Worm (Caenorhabditis elegans) whole organism, late embryonic: Measurements from ENCODE around the gene T14G8.6.

ENCODE experiments used
- F13H6.1 ChIP-seq: sonication (generic microtip); optimal IDR thresholded peaks from 2 replicates; lab custom pipeline; 2016; ENCODE audit warnings: missing genetic modification characterization, missing compliant biosample characterization
- K02D7.2 ChIP-seq: sonication (generic microtip); optimal IDR thresholded peaks from 2 replicates; lab custom pipeline; 2017; ENCODE audit warnings: mild to moderate bottlenecking, missing genetic modification characterization, missing compliant biosample characterization
- K09A11.1 ChIP-seq: sonication (generic microtip); optimal IDR thresholded peaks from 2 replicates; lab custom pipeline; 2017; ENCODE audit warnings: antibody characterized with exemption, mild to moderate bottlenecking, missing genetic modification characterization, missing compliant biosample characterization; ENCODE audit not compliant: insufficient read depth
- ceh-14 ChIP-seq: sonication (generic microtip); optimal IDR thresholded peaks from 2 replicates; lab custom pipeline; 2016; ENCODE audit warnings: missing genotype, missing genetic modification characterization, missing compliant biosample characterization
- ceh-18 ChIP-seq: sonication (generic microtip); optimal IDR thresholded peaks from 2 replicates; lab custom pipeline; 2016; ENCODE audit warnings: missing genetic modification characterization, missing compliant biosample characterization
- ceh-19 ChIP-seq: fragments of 200-800 bp; sonication (Bioruptor generic); optimal IDR thresholded peaks from 2 replicates; lab custom pipeline; 2018; ENCODE audit warnings: mild to moderate bottlenecking, missing genetic modification characterization, missing compliant biosample characterization
- ceh-2 ChIP-seq: sonication (generic microtip); optimal IDR thresholded peaks from 2 replicates; lab custom pipeline; 2016; ENCODE audit warnings: missing genotype, missing genetic modification characterization, missing compliant biosample characterization
- ceh-24 ChIP-seq: sonication (generic microtip); optimal IDR thresholded peaks from 2 replicates; lab custom pipeline; 2016; ENCODE audit warnings: mild to moderate bottlenecking, missing genetic modification characterization, missing compliant biosample characterization
- ceh-30 ChIP-seq: fragments of 150-350 bp; optimal IDR thresholded peaks from 2 replicates; lab custom pipeline; 2014; ENCODE audit warnings: missing biosample characterization, missing genetic modification characterization
- ceh-31 ChIP-seq: sonication (generic microtip); optimal IDR thresholded peaks from 2 replicates; lab custom pipeline; 2016; ENCODE audit warnings: missing genetic modification characterization, missing compliant biosample characterization
- ceh-34 ChIP-seq: sonication (generic microtip); optimal IDR thresholded peaks from 2 replicates; lab custom pipeline; 2016; ENCODE audit warnings: mild to moderate bottlenecking, missing genetic modification characterization, missing compliant biosample characterization
- ceh-45 ChIP-seq: fragments of 200-800 bp; sonication (Bioruptor generic); IDR thresholded peaks from 2 replicates; pipeline ENCODE4 v1.3.6; 2022; ENCODE audit warnings: missing genetic modification reagents, missing genetic modification characterization, missing compliant biosample characterization
- ceh-48 ChIP-seq: sonication (generic microtip); optimal IDR thresholded peaks from 2 replicates; lab custom pipeline; 2016; ENCODE audit warnings: missing genetic modification characterization, inconsistent platforms, missing compliant biosample characterization
- ceh-6 ChIP-seq: fragments of 200-800 bp; sonication (Bioruptor generic); optimal IDR thresholded peaks from 2 replicates; lab custom pipeline; 2018; ENCODE audit warnings: mild to moderate bottlenecking, missing genetic modification characterization, missing compliant biosample characterization
- ceh-9 ChIP-seq: sonication (generic microtip); optimal IDR thresholded peaks from 2 replicates; lab custom pipeline; 2016; ENCODE audit warnings: mild to moderate bottlenecking, missing genetic modification characterization, inconsistent platforms, missing compliant biosample characterization
- che-1 ChIP-seq: sonication (generic microtip); optimal IDR thresholded peaks from 2 replicates; lab custom pipeline; 2016; ENCODE audit warnings: mild to moderate bottlenecking, missing genetic modification characterization, missing compliant biosample characterization
- dve-1 ChIP-seq: sonication (generic microtip); optimal IDR thresholded peaks from 2 replicates; lab custom pipeline; 2017; ENCODE audit warnings: antibody characterized with exemption, mild to moderate bottlenecking, missing genetic modification characterization, missing compliant biosample characterization
- elt-4 ChIP-seq: sonication (generic microtip); optimal IDR thresholded peaks from 2 replicates; lab custom pipeline; 2016; ENCODE audit warnings: missing genetic modification characterization, missing compliant biosample characterization
- fax-1 ChIP-seq: sonication (generic microtip); optimal IDR thresholded peaks from 2 replicates; lab custom pipeline; 2016; ENCODE audit warnings: missing genotype, missing genetic modification characterization, missing compliant biosample characterization
- fkh-10 ChIP-seq: fragments of 150-350 bp; optimal IDR thresholded peaks from 2 replicates; lab custom pipeline; 2014; ENCODE audit warnings: missing biosample characterization, missing genetic modification reagents, missing genetic modification characterization
- fkh-6 ChIP-seq: sonication (generic microtip); optimal IDR thresholded peaks from 2 replicates; lab custom pipeline; 2016; ENCODE audit warnings: missing genetic modification characterization, missing compliant biosample characterization
- hlh-15 ChIP-seq: sonication (generic microtip); optimal IDR thresholded peaks from 2 replicates; lab custom pipeline; 2016; ENCODE audit warnings: missing genetic modification characterization, missing compliant biosample characterization
- hlh-30 ChIP-seq: sonication (generic microtip); optimal IDR thresholded peaks from 2 replicates; lab custom pipeline; 2017; ENCODE audit warnings: antibody characterized with exemption, missing genetic modification characterization, missing compliant biosample characterization; ENCODE audit not compliant: insufficient read depth
- hlh-6 ChIP-seq: sonication (generic microtip); optimal IDR thresholded peaks from 2 replicates; lab custom pipeline; 2016; ENCODE audit warnings: missing genotype, missing genetic modification characterization, missing compliant biosample characterization
- hlh-8 ChIP-seq: sonication (generic microtip); optimal IDR thresholded peaks from 2 replicates; lab custom pipeline; 2016; ENCODE audit warnings: missing genotype, missing genetic modification characterization, missing compliant biosample characterization
- lim-6 ChIP-seq: sonication (generic microtip); optimal IDR thresholded peaks from 2 replicates; lab custom pipeline; 2016; ENCODE audit warnings: missing genetic modification characterization, missing compliant biosample characterization
- lin-11 ChIP-seq: fragments of 200-800 bp; sonication (Bioruptor generic); optimal IDR thresholded peaks from 2 replicates; lab custom pipeline; 2018; ENCODE audit warnings: mild to moderate bottlenecking, missing genetic modification characterization, missing compliant biosample characterization
- madf-2 ChIP-seq: sonication (generic microtip); optimal IDR thresholded peaks from 2 replicates; lab custom pipeline; 2017; ENCODE audit warnings: missing genetic modification characterization, missing compliant biosample characterization
- mec-3 ChIP-seq: sonication (generic microtip); optimal IDR thresholded peaks from 2 replicates; lab custom pipeline; 2016; ENCODE audit warnings: borderline replicate concordance, missing genetic modification characterization, missing compliant biosample characterization
- nfya-1 ChIP-seq: sonication (generic microtip); optimal IDR thresholded peaks from 2 replicates; lab custom pipeline; 2017; ENCODE audit warnings: missing genetic modification characterization, mild to moderate bottlenecking, missing compliant biosample characterization, antibody characterized with exemption, moderate library complexity
- nhr-11 ChIP-seq: fragments of 150-350 bp; optimal IDR thresholded peaks from 2 replicates; lab custom pipeline; 2014; ENCODE audit warnings: missing biosample characterization, missing genetic modification characterization
- nhr-232 ChIP-seq: sonication (generic microtip); optimal IDR thresholded peaks from 2 replicates; lab custom pipeline; 2016; ENCODE audit warnings: missing genetic modification characterization, missing compliant biosample characterization
- npax-4 ChIP-seq: sonication (generic microtip); optimal IDR thresholded peaks from 2 replicates; lab custom pipeline; 2016; ENCODE audit warnings: missing genetic modification characterization, missing compliant biosample characterization
- odd-2 ChIP-seq: sonication (generic microtip); optimal IDR thresholded peaks from 2 replicates; lab custom pipeline; 2017; ENCODE audit warnings: antibody characterized with exemption, mild to moderate bottlenecking, missing genetic modification characterization, missing compliant biosample characterization
- pag-3 ChIP-seq: sonication (generic microtip); optimal IDR thresholded peaks from 2 replicates; lab custom pipeline; 2016; ENCODE audit warnings: missing compliant biosample characterization, missing genetic modification characterization, borderline replicate concordance
- pax-1 ChIP-seq: fragments of 150-350 bp; optimal IDR thresholded peaks from 2 replicates; lab custom pipeline; 2014; ENCODE audit warnings: missing biosample characterization, missing genetic modification characterization
- pha-4 ChIP-seq: fragments of 150-350 bp; optimal IDR thresholded peaks from 2 replicates; lab custom pipeline; 2018; ENCODE audit warnings: missing biosample characterization, missing genetic modification reagents, missing genetic modification characterization
- pqm-1 ChIP-seq: sonication (generic microtip); optimal IDR thresholded peaks from 2 replicates; lab custom pipeline; 2016; ENCODE audit warnings: missing genetic modification characterization, missing compliant biosample characterization
- pros-1 ChIP-seq: fragments of 150-350 bp; optimal IDR thresholded peaks from 2 replicates; lab custom pipeline; 2014; ENCODE audit warnings: missing biosample characterization, missing genetic modification reagents, missing genetic modification characterization
- ref-2 ChIP-seq: sonication (generic microtip); optimal IDR thresholded peaks from 2 replicates; lab custom pipeline; 2016; ENCODE audit warnings: missing genetic modification characterization, missing compliant biosample characterization
- rnt-1 ChIP-seq: sonication (generic microtip); optimal IDR thresholded peaks from 2 replicates; lab custom pipeline; 2016; ENCODE audit warnings: missing genetic modification characterization, missing compliant biosample characterization
- sox-2 ChIP-seq: fragments of 200-800 bp; sonication (Bioruptor generic); IDR thresholded peaks from 2 replicates; pipeline ENCODE4 v1.3.6; 2022; ENCODE audit warnings: missing genetic modification reagents, missing genetic modification characterization, missing compliant biosample characterization
- sox-4 ChIP-seq: sonication (generic microtip); optimal IDR thresholded peaks from 2 replicates; lab custom pipeline; 2017; ENCODE audit warnings: mild to moderate bottlenecking, missing genetic modification characterization, inconsistent platforms, missing compliant biosample characterization
- tbx-2 ChIP-seq: sonication (generic microtip); optimal IDR thresholded peaks from 2 replicates; lab custom pipeline; 2016; ENCODE audit warnings: missing genetic modification characterization, missing compliant biosample characterization
- tbx-7 ChIP-seq: sonication (generic microtip); optimal IDR thresholded peaks from 2 replicates; lab custom pipeline; 2016; ENCODE audit warnings: missing genotype, missing genetic modification characterization, missing compliant biosample characterization
- ttx-3 ChIP-seq: sonication (generic microtip); optimal IDR thresholded peaks from 2 replicates; lab custom pipeline; 2016; ENCODE audit warnings: missing genetic modification reagents, missing genetic modification characterization, missing compliant biosample characterization
- unc-3 ChIP-seq, 2 experiments: fragments of 200-800 bp in 1 of 2; sonication (Bioruptor generic) in 1 of 2; sonication (generic microtip) in 1 of 2; conservative IDR thresholded peaks in 1 of 2; optimal IDR thresholded peaks in 1 of 2; 2 replicates each; pipeline versions ENCODE4 v1.3.6 to Lab custom; 2016 to 2022; ENCODE audit warnings: missing compliant biosample characterization in 2 of 2, missing genetic modification characterization in 2 of 2, missing genetic modification reagents in 1 of 2
- unc-42 ChIP-seq: sonication (generic microtip); optimal IDR thresholded peaks from 2 replicates; lab custom pipeline; 2016; ENCODE audit warnings: missing genotype, missing genetic modification characterization, missing compliant biosample characterization
- unc-55 ChIP-seq: sonication (generic microtip); optimal IDR thresholded peaks from 2 replicates; lab custom pipeline; 2017; ENCODE audit warnings: missing biosample characterization, missing genetic modification reagents, missing genetic modification characterization
- unc-86 ChIP-seq: sonication (generic microtip); optimal IDR thresholded peaks from 2 replicates; lab custom pipeline; 2016; ENCODE audit warnings: missing genetic modification characterization, missing compliant biosample characterization

Gene T14G8.6

DNA sequence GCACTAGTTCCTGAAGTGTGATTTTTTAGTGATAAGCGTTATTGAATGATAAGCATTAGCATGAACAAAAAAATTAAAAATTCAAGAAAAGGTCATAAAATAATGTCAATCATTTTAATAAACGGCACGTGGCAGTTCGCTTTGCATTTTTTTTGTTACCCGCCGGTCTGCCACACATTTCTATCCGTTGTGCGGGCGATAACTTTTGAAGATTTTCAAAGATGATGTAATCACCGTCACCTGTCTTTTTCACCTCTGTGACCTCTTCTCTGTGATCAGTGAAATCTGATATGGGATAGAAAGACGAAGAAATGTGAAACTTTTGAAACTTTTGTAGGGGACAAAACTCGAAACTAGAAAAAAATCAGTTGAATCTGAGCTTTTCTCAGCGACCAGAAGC, 15.3 kb upstream of the T14G8.6 start:
- TF ChIP-seq ceh-31 (no peak), lim-6 (tag; lab: Kevin White, UChicago) (no peak), pros-1 (tag; lab: Kevin White, UChicago) (no peak), ttx-3 (no peak), K09A11.1 (tag; lab: Kevin White, UChicago) (no peak), tbx-7 (tag; lab: Kevin White, UChicago) (no peak), sox-2 (GFP tag; lab: Robert Waterston, UW) (no peak), nfya-1 (no peak), K02D7.2 (tag; lab: Kevin White, UChicago) (no peak), pha-4 (tag; lab: Kevin White, UChicago) (no peak)

DNA sequence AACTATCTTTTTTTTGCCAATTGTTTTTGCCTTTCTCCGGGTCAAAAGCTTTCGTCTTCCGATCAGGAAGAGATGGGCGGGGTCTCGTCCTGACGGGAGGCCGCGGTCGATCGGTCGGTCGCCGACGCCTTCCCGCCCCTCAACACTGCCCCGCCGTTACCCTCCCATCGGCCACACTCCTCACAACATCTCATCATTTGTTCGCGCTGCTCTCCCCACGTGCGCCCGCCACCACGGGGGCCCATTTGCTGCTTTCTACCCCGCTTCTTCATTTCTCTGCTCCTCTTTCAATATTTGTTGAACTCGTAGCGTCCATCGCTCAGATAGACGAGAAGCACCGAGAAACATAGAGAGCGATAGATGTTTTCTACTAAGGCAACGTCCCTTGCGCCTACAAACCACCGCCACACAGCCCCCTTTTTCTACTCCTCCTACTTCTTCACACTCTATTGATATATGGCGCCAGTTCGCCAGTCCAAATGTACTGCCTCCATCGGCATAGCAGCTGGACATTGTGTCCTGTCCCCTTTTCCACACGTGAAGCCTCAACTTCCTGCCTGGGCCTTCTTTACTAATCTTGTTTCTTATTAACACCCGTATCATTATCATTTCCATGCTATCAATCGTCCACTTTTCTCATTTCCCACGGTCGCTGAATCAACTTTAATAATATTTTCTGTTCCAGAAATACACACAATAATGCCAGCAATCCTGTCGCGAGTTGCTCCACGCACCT, 14.3 kb upstream of the T14G8.6 start, which contains the start of gene bcat-1:
TSS of gene bcat-1 (plus strand) at position 686 of the 736 bp plus-strand sequence.
- TF ChIP-seq pqm-1 (tag; lab: Kevin White, UChicago), result no peak
- peak; percentile 42 for TF ChIP-seq F13H6.1 (tag; lab: Kevin White, UChicago)
- peak; percentile 16 for TF ChIP-seq fkh-6 (tag; lab: Kevin White, UChicago)
- no peak for TF ChIP-seq pros-1 (tag; lab: Kevin White, UChicago)
- TF ChIP-seq hlh-8 (tag; lab: Kevin White, UChicago), result no peak
- TF ChIP-seq ceh-6 (GFP tag; lab: Kevin White, UChicago), result no peak
- no peak for TF ChIP-seq unc-86 (tag; lab: Kevin White, UChicago)
- TF ChIP-seq ref-2 (tag; lab: Kevin White, UChicago), result peak; percentile 34
- TF ChIP-seq tbx-2 (tag; lab: Kevin White, UChicago), result peak; percentile 60
- TF ChIP-seq hlh-30 (tag; lab: Kevin White, UChicago), result peak; percentile 31
- TF ChIP-seq nfya-1, result no peak
- no peak for TF ChIP-seq ceh-9 (tag; lab: Kevin White, UChicago)
- TF ChIP-seq odd-2 (tag; lab: Kevin White, UChicago), result no peak
- no peak for TF ChIP-seq dve-1 (tag; lab: Kevin White, UChicago)
- TF ChIP-seq sox-4 (tag; lab: Kevin White, UChicago), result no peak
- no peak for TF ChIP-seq ceh-45
- TF ChIP-seq unc-55 (GFP tag; lab: Kevin White, UChicago), result peak; percentile 6
- TF ChIP-seq ceh-18 (tag; lab: Kevin White, UChicago), result peak; percentile 70
- TF ChIP-seq ceh-30 (tag; lab: Kevin White, UChicago), result no peak
- TF ChIP-seq fkh-10 (GFP tag; lab: Kevin White, UChicago), result no peak
- TF ChIP-seq elt-4 (tag; lab: Kevin White, UChicago), result no peak
- no peak for TF ChIP-seq ceh-34
- TF ChIP-seq ceh-31, result peak; percentile 34
- TF ChIP-seq lin-11 (tag; lab: Kevin White, UChicago), result no peak
- TF ChIP-seq hlh-15, result no peak
- TF ChIP-seq rnt-1, result peak; percentile 10
- peak; percentile 16 for TF ChIP-seq unc-42 (tag; lab: Kevin White, UChicago)
- no peak for TF ChIP-seq ceh-24
- TF ChIP-seq ceh-19 (GFP tag; lab: Kevin White, UChicago), result no peak
- no peak for TF ChIP-seq ceh-2 (tag; lab: Kevin White, UChicago)
- TF ChIP-seq che-1 (tag; lab: Kevin White, UChicago), result no peak
- no peak for TF ChIP-seq ceh-48
- TF ChIP-seq pag-3 (tag; lab: Kevin White, UChicago), result no peak
- no peak for TF ChIP-seq pax-1 (tag; lab: Kevin White, UChicago)
- TF ChIP-seq unc-3 (GFP tag; conservative IDR thresholded peaks at IDR 0.05; lab: Robert Waterston, UW), result no peak
- no peak for TF ChIP-seq unc-3 (tag; optimal IDR thresholded peaks at IDR 0.05; lab: Kevin White, UChicago)
- TF ChIP-seq fax-1 (tag; lab: Kevin White, UChicago), result no peak
- TF ChIP-seq madf-2, result no peak
- TF ChIP-seq nhr-232, result no peak
- TF ChIP-seq mec-3 (tag; lab: Kevin White, UChicago), result peak; percentile 4
- TF ChIP-seq hlh-6 (tag; lab: Kevin White, UChicago), result peak; percentile 31
- TF ChIP-seq npax-4 (tag; lab: Kevin White, UChicago), result no peak
- TF ChIP-seq nhr-11 (tag; lab: Kevin White, UChicago), result no peak
- TF ChIP-seq ceh-14 (tag; lab: Kevin White, UChicago), result peak; percentile 44
